Worm (Caenorhabditis elegans): Measurements from ENCODE around the gene Y59A8B.19.

- TF ChIP-seq ceh-45 (GFP tag; IDR thresholded peaks at IDR 0.05) (no peak), nhr-232 (tag; optimal IDR thresholded peaks at IDR 0.05) (no peak), T23F11.4 (GFP tag; optimal IDR thresholded peaks at IDR 0.05) (no peak), hlh-13 (GFP tag; optimal IDR thresholded peaks at IDR 0.05) (no peak), ceh-22 (tag; optimal IDR thresholded peaks at IDR 0.05) (no peak)
Observed at ce11 chrV:18022179-18022578, 15.1 kb downstream of the Y59A8B.19 start, which contains the start of gene prp-6.

Data from whole organism, late embryonic.